Worm (Caenorhabditis elegans) whole organism, L1 larva: ENCODE results near the gene Y48A6B.8.

Experiments
- C04F5.9 ChIP-seq: sonication (generic microtip); optimal IDR thresholded peaks from 2 replicates; lab custom pipeline; 2016; ENCODE audit warnings: missing genetic modification characterization, missing compliant biosample characterization
- C16A3.4 ChIP-seq: fragments of 150-350 bp; optimal IDR thresholded peaks from 2 replicates; lab custom pipeline; 2014; ENCODE audit warnings: missing biosample characterization, missing genetic modification characterization
- C34B4.2 ChIP-seq: sonication (generic microtip); optimal IDR thresholded peaks from 2 replicates; lab custom pipeline; 2017; ENCODE audit warnings: mild to moderate bottlenecking, missing genetic modification characterization, missing compliant biosample characterization
- F16B12.6 ChIP-seq: fragments of 150-350 bp; optimal IDR thresholded peaks from 2 replicates; lab custom pipeline; 2014; ENCODE audit warnings: missing biosample characterization, missing genetic modification characterization
- Y116A8C.19 ChIP-seq: sonication (generic microtip); optimal IDR thresholded peaks from 2 replicates; lab custom pipeline; 2016; ENCODE audit warnings: missing compliant biosample characterization, missing genetic modification characterization, borderline replicate concordance
- aha-1 ChIP-seq: fragments of 150-350 bp; optimal IDR thresholded peaks from 2 replicates; lab custom pipeline; 2014; ENCODE audit warnings: missing biosample characterization, missing genetic modification characterization
- alr-1 ChIP-seq: fragments of 200-800 bp; sonication (Bioruptor generic); optimal IDR thresholded peaks from 2 replicates; lab custom pipeline; 2018; ENCODE audit warnings: borderline replicate concordance, mild to moderate bottlenecking, missing genetic modification characterization, missing compliant biosample characterization
- aly-2 ChIP-seq: fragments of 150-350 bp; optimal IDR thresholded peaks from 2 replicates; lab custom pipeline; 2014; ENCODE audit warnings: missing biosample characterization, missing genetic modification characterization
- ceh-63 ChIP-seq: fragments of 200-800 bp; sonication (Bioruptor generic); optimal IDR thresholded peaks from 2 replicates; lab custom pipeline; 2018; ENCODE audit warnings: mild to moderate bottlenecking, missing genetic modification characterization, missing compliant biosample characterization
- ceh-88 ChIP-seq: fragments of 200-800 bp; sonication (Bioruptor generic); IDR thresholded peaks from 2 replicates; pipeline ENCODE4 v1.3.6; 2022; ENCODE audit warnings: missing genetic modification characterization, missing compliant biosample characterization
- ces-1 ChIP-seq: fragments of 150-350 bp; optimal IDR thresholded peaks from 2 replicates; lab custom pipeline; 2014; ENCODE audit warnings: missing biosample characterization, missing genetic modification reagents, missing genetic modification characterization
- dpl-1 ChIP-seq, 3 experiments: fragments of 150-350 bp in 2 of 3; sonication (generic microtip) in 1 of 3; optimal IDR thresholded peaks; 2 replicates each; lab custom pipeline; 2014 to 2017; ENCODE audit warnings: missing biosample characterization in 3 of 3, missing genetic modification characterization in 3 of 3, missing genetic modification reagents in 3 of 3
- dsc-1 ChIP-seq: sonication (generic microtip); optimal IDR thresholded peaks from 2 replicates; lab custom pipeline; 2016; ENCODE audit warnings: mild to moderate bottlenecking, missing genetic modification characterization, missing compliant biosample characterization
- efl-3 ChIP-seq: fragments of 200-800 bp; sonication (Bioruptor generic); optimal IDR thresholded peaks from 2 replicates; lab custom pipeline; 2018; ENCODE audit warnings: mild to moderate bottlenecking, missing genetic modification characterization, missing compliant biosample characterization
- egl-27 ChIP-seq, 2 experiments: fragments of 150-350 bp in 1 of 2; sonication (generic microtip); optimal IDR thresholded peaks; 3 replicates each; lab custom pipeline; 2017 to 2018; ENCODE audit warnings: missing biosample characterization in 2 of 2, missing genetic modification characterization in 2 of 2, missing genetic modification reagents in 2 of 2
- elt-3 ChIP-seq, 6 experiments: fragments of 150-350 bp in 1 of 6; sonication (generic microtip); optimal IDR thresholded peaks; 2 replicates each; lab custom pipeline; 2017 to 2018; ENCODE audit warnings: missing biosample characterization in 6 of 6, missing genetic modification characterization in 6 of 6, inconsistent platforms in 1 of 6
- ets-5 ChIP-seq: fragments of 200-800 bp; sonication (Bioruptor generic); IDR thresholded peaks from 2 replicates; pipeline ENCODE4 v1.3.6; 2022; ENCODE audit warnings: missing genetic modification characterization, missing compliant biosample characterization
- fos-1 ChIP-seq: fragments of 150-350 bp; optimal IDR thresholded peaks from 2 replicates; lab custom pipeline; 2014; ENCODE audit warnings: missing biosample characterization, missing genetic modification characterization
- hlh-17 ChIP-seq: fragments of 200-800 bp; sonication (Bioruptor generic); optimal IDR thresholded peaks from 2 replicates; lab custom pipeline; 2018; ENCODE audit warnings: missing genetic modification characterization, mild to moderate bottlenecking, missing compliant biosample characterization, moderate library complexity, borderline replicate concordance
- hlh-4 ChIP-seq: sonication (generic microtip); optimal IDR thresholded peaks from 2 replicates; lab custom pipeline; 2016; ENCODE audit warnings: mild to moderate bottlenecking, missing genetic modification characterization, missing compliant biosample characterization
- hpl-2 ChIP-seq: fragments of 150-350 bp; optimal IDR thresholded peaks from 2 replicates; lab custom pipeline; 2014; ENCODE audit warnings: missing biosample characterization, missing genetic modification reagents, missing genetic modification characterization
- jun-1 ChIP-seq: fragments of 150-350 bp; optimal IDR thresholded peaks from 2 replicates; lab custom pipeline; 2014; ENCODE audit warnings: missing biosample characterization, missing genetic modification reagents, missing genetic modification characterization
- lin-14 ChIP-seq: fragments of 200-800 bp; sonication (Bioruptor generic); optimal IDR thresholded peaks from 2 replicates; lab custom pipeline; 2018; ENCODE audit warnings: mild to moderate bottlenecking, missing genetic modification characterization, moderate library complexity, missing compliant biosample characterization
- lin-15B ChIP-seq: fragments of 150-350 bp; sonication (generic microtip); optimal IDR thresholded peaks from 3 replicates; lab custom pipeline; 2014; ENCODE audit warnings: missing biosample characterization, missing genetic modification characterization
- lin-35 ChIP-seq, 2 experiments: fragments of 150-350 bp; optimal IDR thresholded peaks; 2 replicates each; lab custom pipeline; 2014; ENCODE audit warnings: missing biosample characterization in 2 of 2, missing genetic modification characterization in 2 of 2, missing genetic modification reagents in 2 of 2
- lir-3 ChIP-seq: sonication (generic microtip); optimal IDR thresholded peaks from 2 replicates; lab custom pipeline; 2016; ENCODE audit warnings: mild to moderate bottlenecking, missing genetic modification characterization, moderate library complexity, missing compliant biosample characterization; ENCODE audit not compliant: poor library complexity
- lsy-2 ChIP-seq, 2 experiments: fragments of 150-350 bp; optimal IDR thresholded peaks; 2 replicates each; lab custom pipeline; 2014; ENCODE audit warnings: missing biosample characterization in 2 of 2, missing genetic modification characterization in 2 of 2
- mab-9 ChIP-seq: fragments of 200-800 bp; sonication (Bioruptor generic); IDR thresholded peaks from 2 replicates; pipeline ENCODE4 v1.3.6; 2022; ENCODE audit warnings: missing genetic modification reagents, missing genetic modification characterization, missing compliant biosample characterization
- mef-2 ChIP-seq: fragments of 150-350 bp; optimal IDR thresholded peaks from 2 replicates; lab custom pipeline; 2014; ENCODE audit warnings: missing biosample characterization, missing genetic modification characterization
- mep-1 ChIP-seq: fragments of 150-350 bp; optimal IDR thresholded peaks from 2 replicates; lab custom pipeline; 2014; ENCODE audit warnings: missing biosample characterization, missing genetic modification characterization
- nhr-11 ChIP-seq: fragments of 150-350 bp; optimal IDR thresholded peaks from 2 replicates; lab custom pipeline; 2014; ENCODE audit warnings: missing biosample characterization, missing genetic modification characterization
- nhr-12 ChIP-seq: sonication (generic microtip); optimal IDR thresholded peaks from 2 replicates; lab custom pipeline; 2017; ENCODE audit warnings: missing biosample characterization, missing genetic modification characterization
- nhr-20 ChIP-seq: sonication (generic microtip); optimal IDR thresholded peaks from 2 replicates; lab custom pipeline; 2016; ENCODE audit warnings: mild to moderate bottlenecking, missing genetic modification characterization, missing compliant biosample characterization
- nhr-28 ChIP-seq: fragments of 150-350 bp; optimal IDR thresholded peaks from 2 replicates; lab custom pipeline; 2014; ENCODE audit warnings: missing biosample characterization, missing genetic modification characterization
- nhr-47 ChIP-seq: sonication (generic microtip); optimal IDR thresholded peaks from 2 replicates; lab custom pipeline; 2016; ENCODE audit warnings: mild to moderate bottlenecking, missing genetic modification characterization, moderate library complexity, missing compliant biosample characterization
- nhr-76 ChIP-seq: sonication (generic microtip); optimal IDR thresholded peaks from 2 replicates; lab custom pipeline; 2017; ENCODE audit warnings: missing biosample characterization, missing genetic modification characterization
- nhr-77 ChIP-seq: fragments of 150-350 bp; optimal IDR thresholded peaks from 2 replicates; lab custom pipeline; 2014; ENCODE audit warnings: missing biosample characterization, missing genetic modification characterization
- nhr-90 ChIP-seq: sonication (generic microtip); optimal IDR thresholded peaks from 2 replicates; lab custom pipeline; 2016; ENCODE audit warnings: mild to moderate bottlenecking, missing genetic modification characterization, missing compliant biosample characterization; ENCODE audit not compliant: poor library complexity
- pax-3 ChIP-seq: fragments of 200-800 bp; sonication (Bioruptor generic); optimal IDR thresholded peaks from 2 replicates; lab custom pipeline; 2018; ENCODE audit warnings: mild to moderate bottlenecking, missing genetic modification characterization, moderate library complexity, missing compliant biosample characterization
- pqm-1 ChIP-seq: sonication (generic microtip); optimal IDR thresholded peaks from 3 replicates; lab custom pipeline; 2017; ENCODE audit warnings: missing biosample characterization, missing genetic modification characterization
- rnt-1 ChIP-seq: sonication (generic microtip); optimal IDR thresholded peaks from 2 replicates; lab custom pipeline; 2016; ENCODE audit warnings: mild to moderate bottlenecking, missing genetic modification characterization, moderate library complexity, missing compliant biosample characterization
- snpc-4 ChIP-seq: fragments of 150-350 bp; optimal IDR thresholded peaks from 2 replicates; lab custom pipeline; 2014; ENCODE audit warnings: missing biosample characterization, missing genetic modification characterization
- snu-23 ChIP-seq: sonication (generic microtip); optimal IDR thresholded peaks from 2 replicates; lab custom pipeline; 2016; ENCODE audit warnings: missing genetic modification characterization, missing compliant biosample characterization
- sptf-1 ChIP-seq: fragments of 150-350 bp; optimal IDR thresholded peaks from 2 replicates; lab custom pipeline; 2014; ENCODE audit warnings: missing biosample characterization, missing genetic modification characterization
- tbx-2 ChIP-seq: sonication (generic microtip); optimal IDR thresholded peaks from 2 replicates; lab custom pipeline; 2016; ENCODE audit warnings: missing genetic modification characterization, missing compliant biosample characterization
- unc-62 ChIP-seq: fragments of 150-350 bp; optimal IDR thresholded peaks from 2 replicates; lab custom pipeline; 2014; ENCODE audit warnings: missing biosample characterization, missing genetic modification reagents, missing genetic modification characterization
- zag-1 ChIP-seq: fragments of 150-350 bp; optimal IDR thresholded peaks from 2 replicates; lab custom pipeline; 2014; ENCODE audit warnings: missing biosample characterization, missing genetic modification characterization
- zip-4 ChIP-seq: fragments of 200-800 bp; sonication (Bioruptor generic); optimal IDR thresholded peaks from 2 replicates; lab custom pipeline; 2018; ENCODE audit warnings: mild to moderate bottlenecking, missing genetic modification characterization, moderate library complexity, missing compliant biosample characterization

The Y48A6B.8 gene

ce11 chrIII:11059775-11060174, 30.5 kb upstream of the Y48A6B.8 start (continued):
- no peak for TF ChIP-seq unc-62 (GFP tag; lab: Kevin White, UChicago)
- no peak for TF ChIP-seq nhr-77
- TF ChIP-seq zip-4 (GFP tag; lab: Kevin White, UChicago) = no peak
- TF ChIP-seq nhr-47 (tag; lab: Kevin White, UChicago) = no peak
- TF ChIP-seq lin-15B (tag; lab: Kevin White, UChicago) = no peak
- TF ChIP-seq snpc-4 (tag; lab: Kevin White, UChicago) = no peak
- TF ChIP-seq efl-3 (GFP tag; lab: Kevin White, UChicago) = no peak
- TF ChIP-seq snu-23 (GFP tag; lab: Kevin White, UChicago) = peak; percentile 8
- TF ChIP-seq nhr-20 (tag; lab: Kevin White, UChicago) = no peak

- TF ChIP-seq nhr-77 = peak; percentile 13
- peak; percentile 55 to 65 for TF ChIP-seq lin-35 (GFP tag; optimal IDR thresholded peaks at IDR 0.05; lab: Kevin White, UChicago)
- TF ChIP-seq nhr-12 = no peak
- TF ChIP-seq ets-5 (GFP tag; lab: Robert Waterston, UW) = no peak
- TF ChIP-seq rnt-1 (tag; lab: Kevin White, UChicago) = no peak
- TF ChIP-seq tbx-2 (tag; lab: Kevin White, UChicago) = peak; percentile 53
- TF ChIP-seq nhr-11 = no peak
- no peak for TF ChIP-seq alr-1 (tag; lab: Kevin White, UChicago)
- TF ChIP-seq ceh-63 (GFP tag; lab: Kevin White, UChicago) = no peak
- TF ChIP-seq F16B12.6 (tag; lab: Kevin White, UChicago) = peak; percentile 37
- no peak for TF ChIP-seq ces-1 (GFP tag; lab: Kevin White, UChicago)
- no peak for TF ChIP-seq egl-27 (tag; optimal IDR thresholded peaks at IDR 0.05; lab: Kevin White, UChicago)
- no peak for TF ChIP-seq aly-2 (tag; lab: Kevin White, UChicago)
- TF ChIP-seq snu-23 (GFP tag; lab: Kevin White, UChicago) = peak; percentile 62
- TF ChIP-seq mab-9 (GFP tag; lab: Robert Waterston, UW) = no peak
- no peak for TF ChIP-seq zip-4 (GFP tag; lab: Kevin White, UChicago)
- TF ChIP-seq hlh-17 (GFP tag; lab: Kevin White, UChicago) = no peak
- TF ChIP-seq mef-2 (tag; lab: Kevin White, UChicago) = no peak
- no peak for TF ChIP-seq efl-3 (GFP tag; lab: Kevin White, UChicago)
- peak; percentile 37 to 70 for TF ChIP-seq lsy-2 (tag; optimal IDR thresholded peaks at IDR 0.05; lab: Kevin White, UChicago)
- peak in 1 of 6 experiments; percentile 7 for TF ChIP-seq elt-3 (tag; optimal IDR thresholded peaks at IDR 0.05; lab: Kevin White, UChicago)
- no peak for TF ChIP-seq nhr-76 (tag; lab: Kevin White, UChicago)
- no peak for TF ChIP-seq unc-62 (GFP tag; lab: Kevin White, UChicago)
- TF ChIP-seq C34B4.2 (tag; lab: Kevin White, UChicago) = no peak
- no peak for TF ChIP-seq sptf-1 (tag; lab: Kevin White, UChicago)
- TF ChIP-seq lir-3 = no peak
- TF ChIP-seq fos-1 (tag; lab: Kevin White, UChicago) = no peak
- no peak for TF ChIP-seq pqm-1
- peak; percentile 39 for TF ChIP-seq pax-3 (tag; lab: Kevin White, UChicago)
- peak; percentile 18; the same call in 1 of the 2 replicates for TF ChIP-seq ceh-88 (GFP tag; lab: Robert Waterston, UW)
- TF ChIP-seq jun-1 (tag; lab: Kevin White, UChicago) = peak; percentile 54
- no peak for TF ChIP-seq nhr-28
- TF ChIP-seq dsc-1 = peak; percentile 90
- peak; percentile 45 for TF ChIP-seq mep-1 (tag; lab: Kevin White, UChicago)
- no peak for TF ChIP-seq C04F5.9
- TF ChIP-seq nhr-90 (tag; lab: Kevin White, UChicago) = peak; percentile 22
- peak; percentile 96 for TF ChIP-seq lin-14 (GFP tag; lab: Kevin White, UChicago)
- TF ChIP-seq Y116A8C.19 (tag; lab: Kevin White, UChicago) = no peak
- no peak for TF ChIP-seq zag-1 (tag; lab: Kevin White, UChicago)
- peak; percentile 40 to 49 (median 42) for TF ChIP-seq dpl-1 (GFP tag; optimal IDR thresholded peaks at IDR 0.05; lab: Kevin White, UChicago)
- no peak for TF ChIP-seq hpl-2 (GFP tag; lab: Kevin White, UChicago)
- TF ChIP-seq aha-1 (tag; lab: Kevin White, UChicago) = no peak
- TF ChIP-seq C16A3.4 (tag; lab: Kevin White, UChicago) = peak; percentile 20
- TF ChIP-seq hlh-4 (tag; lab: Kevin White, UChicago) = no peak
- TF ChIP-seq snpc-4 (tag; lab: Kevin White, UChicago) = peak; percentile 17
Observed at ce11 chrIII:11054532-11055265, 25.5 kb upstream of the Y48A6B.8 start.
